Worm (Caenorhabditis elegans): Measurements from ENCODE around the gene C33F10.11.

C33F10.11 gene

ce11 chrII:4806261-4806660, 28.4 kb downstream of the C33F10.11 start:
- TF ChIP-seq die-1 (tag; optimal IDR thresholded peaks at IDR 0.05), result no peak
- TF ChIP-seq zfh-2 (GFP tag; conservative IDR thresholded peaks at IDR 0.05), result no peak
- no peak for TF ChIP-seq lsl-1 (GFP tag; optimal IDR thresholded peaks at IDR 0.05)
- TF ChIP-seq hmg-20 (GFP tag; IDR thresholded peaks at IDR 0.05), result no peak
- no peak for TF ChIP-seq F37B4.10 (GFP tag; IDR thresholded peaks at IDR 0.05)
- TF ChIP-seq rcor-1 (GFP tag; IDR thresholded peaks at IDR 0.05), result no peak
- TF ChIP-seq ztf-25 (GFP tag; IDR thresholded peaks at IDR 0.05), result no peak
- no peak for TF ChIP-seq aptf-2 (GFP tag; conservative IDR thresholded peaks at IDR 0.05)
- TF ChIP-seq lir-1 (GFP tag; conservative IDR thresholded peaks at IDR 0.05), result no peak
- TF ChIP-seq Y56A3A.18 (GFP tag; IDR thresholded peaks at IDR 0.05), result no peak
- no peak for TF ChIP-seq ztf-22 (GFP tag; optimal IDR thresholded peaks at IDR 0.05)
- TF ChIP-seq bed-1 (GFP tag; IDR thresholded peaks at IDR 0.05), result no peak
- no peak for TF ChIP-seq attf-5 (GFP tag; optimal IDR thresholded peaks at IDR 0.05)
- no peak for TF ChIP-seq ets-4 (GFP tag; optimal IDR thresholded peaks at IDR 0.05)
- no peak for TF ChIP-seq lsy-27 (tag; optimal IDR thresholded peaks at IDR 0.05; ENCODE audit: borderline replicate concordance, insufficient read depth)
- TF ChIP-seq ztf-18 (tag; optimal IDR thresholded peaks at IDR 0.05), result no peak
- TF ChIP-seq hmg-1.2 (GFP tag; IDR thresholded peaks at IDR 0.05), result no peak
- no peak for TF ChIP-seq nfya-2 (GFP tag; IDR thresholded peaks at IDR 0.05)

ce11 chrII:4805799-4806198, 28.9 kb downstream of the C33F10.11 start:
- TF ChIP-seq bed-2 (GFP tag; IDR thresholded peaks at IDR 0.05), result no peak
- TF ChIP-seq ceh-100 (GFP tag; IDR thresholded peaks at IDR 0.05), result no peak
- TF ChIP-seq egl-44 (GFP tag; IDR thresholded peaks at IDR 0.05), result no peak
- no peak for TF ChIP-seq Y56A3A.18 (GFP tag; IDR thresholded peaks at IDR 0.05)
- TF ChIP-seq ztf-25 (GFP tag; IDR thresholded peaks at IDR 0.05), result no peak

- TF ChIP-seq nhr-80 (tag; optimal IDR thresholded peaks at IDR 0.05) (peak; percentile 63), pbrm-1 (GFP tag; IDR thresholded peaks at IDR 0.05) (no peak)
Observed at ce11 chrII:4802917-4803316, 31.7 kb downstream of the C33F10.11 start.

ce11 chrII:4800524-4800923, 34.1 kb downstream of the C33F10.11 start:
- no peak for TF ChIP-seq pha-4 (tag; optimal IDR thresholded peaks at IDR 0.05)
- TF ChIP-seq die-1 (tag; optimal IDR thresholded peaks at IDR 0.05), result no peak
- no peak for TF ChIP-seq ztf-28 (GFP tag; IDR thresholded peaks at IDR 0.05)
- no peak for TF ChIP-seq K11D2.4 (GFP tag; IDR thresholded peaks at IDR 0.05)
- TF ChIP-seq gei-17 (GFP tag; optimal IDR thresholded peaks at IDR 0.05), result no peak
- TF ChIP-seq hmg-20 (GFP tag; IDR thresholded peaks at IDR 0.05), result no peak
- TF ChIP-seq B0336.3 (GFP tag; IDR thresholded peaks at IDR 0.05), result no peak
- no peak for TF ChIP-seq ceh-40 (GFP tag; IDR thresholded peaks at IDR 0.05)
- no peak for TF ChIP-seq akir-1 (GFP tag; optimal IDR thresholded peaks at IDR 0.05)
- no peak for TF ChIP-seq Y95B8A.8 (GFP tag; IDR thresholded peaks at IDR 0.05)
- no peak for TF ChIP-seq Y67H2A.10 (GFP tag; conservative IDR thresholded peaks at IDR 0.05)
- TF ChIP-seq dox-1 (GFP tag; IDR thresholded peaks at IDR 0.05), result no peak
- TF ChIP-seq T07F8.4 (tag; optimal IDR thresholded peaks at IDR 0.05), result no peak
- no peak for TF ChIP-seq F37B4.10 (GFP tag; IDR thresholded peaks at IDR 0.05)
- TF ChIP-seq lsl-1 (GFP tag; optimal IDR thresholded peaks at IDR 0.05), result no peak

DNA sequence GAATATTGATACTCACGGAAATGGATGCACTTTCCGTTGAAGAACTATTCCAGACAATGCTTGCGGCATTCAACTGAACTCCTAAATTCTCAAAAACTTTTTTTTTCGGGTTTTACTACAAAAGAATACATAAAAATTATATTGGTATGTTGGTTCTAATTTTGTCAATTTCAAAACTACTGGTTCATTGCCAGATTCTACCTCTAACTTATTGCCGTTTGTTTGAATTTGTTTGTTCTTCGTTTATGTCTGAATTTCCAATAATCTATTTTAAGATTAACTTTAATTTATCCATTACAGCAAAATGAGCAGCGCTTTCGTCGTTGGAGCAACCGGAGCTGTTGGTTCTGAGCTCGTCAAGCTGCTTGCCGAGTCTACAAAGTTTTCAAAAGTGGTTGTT, 37.6 kb downstream of the C33F10.11 start, which contains the start of gene C33F10.14:
TSS of gene C33F10.14 (plus strand) at position 301 of the 400 bp plus-strand sequence.
- TF ChIP-seq lsy-27 (tag; optimal IDR thresholded peaks at IDR 0.05; ENCODE audit: borderline replicate concordance, insufficient read depth) (no peak), zim-3 (tag; optimal IDR thresholded peaks at IDR 0.05) (no peak)
